Worm (Caenorhabditis elegans) whole organism, L3 larva: ENCODE data around the gene spc-2.

Experiments
- R02D3.7 ChIP-seq: fragments of 150-350 bp; optimal IDR thresholded peaks from 2 replicates; lab custom pipeline; 2014; ENCODE audit warnings: missing biosample characterization, missing genetic modification characterization
- ZK546.5 ChIP-seq: sonication (generic microtip); optimal IDR thresholded peaks from 2 replicates; lab custom pipeline; 2017; ENCODE audit warnings: missing biosample characterization, missing genetic modification characterization
- aly-2 ChIP-seq: fragments of 150-350 bp; optimal IDR thresholded peaks from 2 replicates; lab custom pipeline; 2014; ENCODE audit warnings: missing biosample characterization, missing genetic modification characterization
- ama-1 ChIP-seq: fragments of 150-350 bp; optimal IDR thresholded peaks from 2 replicates; lab custom pipeline; 2018
- ceh-16 ChIP-seq: sonication (generic microtip); optimal IDR thresholded peaks from 2 replicates; lab custom pipeline; 2017; ENCODE audit warnings: missing biosample characterization, missing genetic modification characterization
- ceh-28 ChIP-seq: fragments of 150-350 bp; optimal IDR thresholded peaks from 2 replicates; lab custom pipeline; 2014; ENCODE audit warnings: missing biosample characterization, missing genetic modification reagents, missing genetic modification characterization
- ceh-82 ChIP-seq: fragments of 150-350 bp; optimal IDR thresholded peaks from 2 replicates; lab custom pipeline; 2014; ENCODE audit warnings: missing biosample characterization, missing genetic modification characterization
- ceh-9 ChIP-seq: sonication (generic microtip); optimal IDR thresholded peaks from 2 replicates; lab custom pipeline; 2018; ENCODE audit warnings: missing biosample characterization, missing genetic modification characterization
- egl-5 ChIP-seq: fragments of 150-350 bp; optimal IDR thresholded peaks from 2 replicates; lab custom pipeline; 2017; ENCODE audit warnings: missing biosample characterization, missing genetic modification reagents, missing genetic modification characterization, inconsistent platforms
- elt-1 ChIP-seq: fragments of 150-350 bp; optimal IDR thresholded peaks from 2 replicates; lab custom pipeline; 2014; ENCODE audit warnings: missing biosample characterization, missing genetic modification characterization
- elt-2 ChIP-seq: sonication (generic microtip); optimal IDR thresholded peaks from 2 replicates; lab custom pipeline; 2016; ENCODE audit warnings: missing genetic modification reagents, mild to moderate bottlenecking, missing genetic modification characterization, missing compliant biosample characterization
- elt-3 ChIP-seq, 3 experiments: fragments of 150-350 bp in 1 of 3; sonication (generic microtip) in 2 of 3; optimal IDR thresholded peaks; 2 replicates in 2 of 3; 4 replicates in 1 of 3; lab custom pipeline; 2014 to 2017; ENCODE audit warnings: missing biosample characterization in 3 of 3, missing genetic modification characterization in 3 of 3
- eor-1 ChIP-seq, 2 experiments: fragments of 150-350 bp; optimal IDR thresholded peaks; 2 replicates each; lab custom pipeline; 2014 to 2018; ENCODE audit warnings: missing biosample characterization in 2 of 2, missing genetic modification characterization in 2 of 2
- fkh-10 ChIP-seq: sonication (generic microtip); optimal IDR thresholded peaks from 2 replicates; lab custom pipeline; 2017; ENCODE audit warnings: missing biosample characterization, missing genetic modification reagents, missing genetic modification characterization
- fos-1 ChIP-seq: fragments of 150-350 bp; optimal IDR thresholded peaks from 2 replicates; lab custom pipeline; 2014; ENCODE audit warnings: missing biosample characterization, missing genetic modification characterization
- hmg-11 ChIP-seq: sonication (generic microtip); optimal IDR thresholded peaks from 2 replicates; lab custom pipeline; 2016; ENCODE audit warnings: missing genetic modification characterization, missing compliant biosample characterization
- jun-1 ChIP-seq: fragments of 150-350 bp; optimal IDR thresholded peaks from 2 replicates; lab custom pipeline; 2014; ENCODE audit warnings: missing biosample characterization, missing genetic modification reagents, missing genetic modification characterization
- lin-15B ChIP-seq: fragments of 150-350 bp; optimal IDR thresholded peaks from 2 replicates; lab custom pipeline; 2014; ENCODE audit warnings: missing biosample characterization, missing genetic modification characterization
- lin-39 ChIP-seq: fragments of 150-350 bp; optimal IDR thresholded peaks from 2 replicates; lab custom pipeline; 2018; ENCODE audit warnings: missing biosample characterization, missing genetic modification reagents, missing genetic modification characterization
- lsy-12 ChIP-seq: sonication (generic microtip); optimal IDR thresholded peaks from 2 replicates; lab custom pipeline; 2016; ENCODE audit warnings: mild to moderate bottlenecking, missing genetic modification characterization, missing compliant biosample characterization
- mdl-1 ChIP-seq: fragments of 150-350 bp; optimal IDR thresholded peaks from 2 replicates; lab custom pipeline; 2014; ENCODE audit warnings: missing biosample characterization, missing genetic modification characterization
- mml-1 ChIP-seq: fragments of 150-350 bp; sonication (generic microtip); optimal IDR thresholded peaks from 3 replicates; lab custom pipeline; 2014; ENCODE audit warnings: missing biosample characterization, missing genetic modification characterization
- nfya-1 ChIP-seq: sonication (generic microtip); optimal IDR thresholded peaks from 2 replicates; lab custom pipeline; 2017; ENCODE audit warnings: missing genetic modification characterization, mild to moderate bottlenecking, missing compliant biosample characterization, antibody characterized with exemption, moderate library complexity; ENCODE audit not compliant: insufficient read depth
- nhr-11 ChIP-seq: fragments of 150-350 bp; optimal IDR thresholded peaks from 2 replicates; lab custom pipeline; 2014; ENCODE audit warnings: missing biosample characterization, missing genetic modification characterization
- nhr-12 ChIP-seq: fragments of 150-350 bp; optimal IDR thresholded peaks from 2 replicates; lab custom pipeline; 2014; ENCODE audit warnings: missing biosample characterization, missing genetic modification characterization
- nhr-23 ChIP-seq: fragments of 150-350 bp; optimal IDR thresholded peaks from 2 replicates; lab custom pipeline; 2014; ENCODE audit warnings: missing biosample characterization, missing genetic modification reagents, missing genetic modification characterization
- nhr-25 ChIP-seq: sonication (generic microtip); optimal IDR thresholded peaks from 2 replicates; lab custom pipeline; 2017; ENCODE audit warnings: missing biosample characterization, missing genetic modification characterization
- nhr-28 ChIP-seq: fragments of 150-350 bp; optimal IDR thresholded peaks from 2 replicates; lab custom pipeline; 2014; ENCODE audit warnings: missing biosample characterization, missing genetic modification characterization
- nhr-43 ChIP-seq: sonication (generic microtip); optimal IDR thresholded peaks from 2 replicates; lab custom pipeline; 2016; ENCODE audit warnings: mild to moderate bottlenecking, missing genetic modification characterization, missing compliant biosample characterization; ENCODE audit not compliant: poor library complexity, severe bottlenecking
- nhr-67 ChIP-seq: fragments of 150-350 bp; optimal IDR thresholded peaks from 2 replicates; lab custom pipeline; 2014; ENCODE audit warnings: missing biosample characterization, missing genetic modification characterization
- nhr-76 ChIP-seq: fragments of 150-350 bp; sonication (generic microtip); optimal IDR thresholded peaks from 5 replicates; lab custom pipeline; 2014; ENCODE audit warnings: missing biosample characterization, missing genetic modification characterization
- nhr-77 ChIP-seq: fragments of 150-350 bp; optimal IDR thresholded peaks from 2 replicates; lab custom pipeline; 2014; ENCODE audit warnings: missing biosample characterization, missing genetic modification characterization
- pha-4 ChIP-seq: fragments of 150-350 bp; optimal IDR thresholded peaks from 2 replicates; lab custom pipeline; 2014; ENCODE audit warnings: missing biosample characterization, missing genetic modification reagents, missing genetic modification characterization
- sea-2 ChIP-seq: fragments of 150-350 bp; sonication (generic microtip); optimal IDR thresholded peaks from 4 replicates; lab custom pipeline; 2014; ENCODE audit warnings: missing biosample characterization, missing genetic modification reagents, missing genetic modification characterization
- skn-1 ChIP-seq: fragments of 150-350 bp; optimal IDR thresholded peaks from 2 replicates; lab custom pipeline; 2014; ENCODE audit warnings: missing biosample characterization, missing genetic modification characterization
- snpc-4 ChIP-seq: fragments of 150-350 bp; optimal IDR thresholded peaks from 2 replicates; lab custom pipeline; 2014; ENCODE audit warnings: missing biosample characterization, missing genetic modification characterization
- tbx-2 ChIP-seq: sonication (generic microtip); optimal IDR thresholded peaks from 2 replicates; lab custom pipeline; 2016; ENCODE audit warnings: mild to moderate bottlenecking, missing genetic modification characterization, missing compliant biosample characterization
- unc-39 ChIP-seq: sonication (generic microtip); optimal IDR thresholded peaks from 4 replicates; lab custom pipeline; 2017; ENCODE audit warnings: missing biosample characterization, missing genetic modification characterization
- unc-62 ChIP-seq: fragments of 150-350 bp; sonication (generic microtip); optimal IDR thresholded peaks from 4 replicates; lab custom pipeline; 2014; ENCODE audit warnings: missing biosample characterization, missing genetic modification reagents, missing genetic modification characterization
- zag-1 ChIP-seq: fragments of 150-350 bp; optimal IDR thresholded peaks from 2 replicates; lab custom pipeline; 2014; ENCODE audit warnings: missing biosample characterization, missing genetic modification characterization
- ztf-11 ChIP-seq: fragments of 150-350 bp; optimal IDR thresholded peaks from 2 replicates; lab custom pipeline; 2014; ENCODE audit warnings: missing biosample characterization, missing genetic modification characterization

spc-2 gene

ce11 chrIII:8211562-8211961 lies 29.9 kb downstream of the spc-2 start:
- TF ChIP-seq ceh-16 (tag; lab: Kevin White, UChicago): no peak
- peak; percentile 21 for TF ChIP-seq nfya-1 (tag; lab: Kevin White, UChicago)

ce11 chrIII:8216224-8216623 lies 34.5 kb downstream of the spc-2 start, which contains the start of gene unc-86:
TSS of gene unc-86 (minus strand) at chrIII:8216336.
- TF ChIP-seq nfya-1 (tag; lab: Kevin White, UChicago): peak; percentile 67
- TF ChIP-seq elt-3 (tag; optimal IDR thresholded peaks at IDR 0.05; lab: Kevin White, UChicago): no peak

ce11 chrIII:8217919-8218318 lies 36.2 kb downstream of the spc-2 start, which contains the start of gene C30A5.16:
TSS of gene C30A5.16 (plus strand) at chrIII:8218219.
- TF ChIP-seq hmg-11 (no peak), elt-2 (tag; lab: Kevin White, UChicago) (no peak), ceh-82 (tag; lab: Kevin White, UChicago) (no peak), R02D3.7 (tag; lab: Kevin White, UChicago) (no peak), ztf-11 (tag; lab: Kevin White, UChicago) (no peak), nfya-1 (tag; lab: Kevin White, UChicago) (no peak), ama-1 (lab: Kevin White, UChicago) (no peak), nhr-67 (tag; lab: Kevin White, UChicago) (no peak), unc-39 (tag; lab: Kevin White, UChicago) (no peak), snpc-4 (tag; lab: Kevin White, UChicago) (no peak), nhr-77 (tag; lab: Kevin White, UChicago) (no peak), ceh-16 (tag; lab: Kevin White, UChicago) (no peak), nhr-11 (tag; lab: Kevin White, UChicago) (no peak)

ce11 chrIII:8220081-8220480 lies 38.4 kb downstream of the spc-2 start:
- no peak for TF ChIP-seq ztf-11 (tag; lab: Kevin White, UChicago)
- no peak for TF ChIP-seq elt-2 (tag; lab: Kevin White, UChicago)
- no peak for TF ChIP-seq fkh-10 (GFP tag; lab: Kevin White, UChicago)
- TF ChIP-seq lin-15B (tag; lab: Kevin White, UChicago): no peak
- TF ChIP-seq nhr-67 (tag; lab: Kevin White, UChicago): no peak
- TF ChIP-seq skn-1 (tag; lab: Kevin White, UChicago): no peak
- no peak for TF ChIP-seq ama-1 (lab: Kevin White, UChicago)
- TF ChIP-seq mml-1 (tag; lab: Kevin White, UChicago): no peak
- TF ChIP-seq pha-4: no peak
- TF ChIP-seq fos-1 (tag; lab: Kevin White, UChicago): no peak
- TF ChIP-seq jun-1 (tag; lab: Kevin White, UChicago): no peak
- TF ChIP-seq nhr-28 (tag; lab: Kevin White, UChicago): no peak

ce11 chrIII:8224769-8225168 lies 43.1 kb downstream of the spc-2 start, which contains the start of gene mob-4:
TSS of gene mob-4 (plus strand) at chrIII:8225097.
- TF ChIP-seq eor-1 (tag; optimal IDR thresholded peaks at IDR 0.05; lab: Kevin White, UChicago) (no peak), nhr-12 (tag; lab: Kevin White, UChicago) (no peak), mml-1 (tag; lab: Kevin White, UChicago) (no peak), fos-1 (tag; lab: Kevin White, UChicago) (no peak), R02D3.7 (tag; lab: Kevin White, UChicago) (no peak), lin-15B (tag; lab: Kevin White, UChicago) (peak; percentile 57), nhr-23 (tag; lab: Kevin White, UChicago) (no peak), ceh-16 (tag; lab: Kevin White, UChicago) (no peak), pha-4 (peak; percentile 22), elt-1 (tag; lab: Kevin White, UChicago) (no peak), nhr-25 (tag; lab: Kevin White, UChicago) (no peak), ztf-11 (tag; lab: Kevin White, UChicago) (no peak), hmg-11 (peak; percentile 41), ama-1 (lab: Kevin White, UChicago) (no peak), nhr-77 (tag; lab: Kevin White, UChicago) (no peak), ZK546.5 (tag; lab: Kevin White, UChicago) (no peak), lsy-12 (tag; lab: Kevin White, UChicago) (no peak), unc-39 (tag; lab: Kevin White, UChicago) (no peak), nhr-67 (tag; lab: Kevin White, UChicago) (no peak), lin-39 (tag; lab: Kevin White, UChicago) (no peak), sea-2 (GFP tag; lab: Kevin White, UChicago) (no peak), nhr-11 (tag; lab: Kevin White, UChicago) (no peak), egl-5 (peak; percentile 1), nfya-1 (tag; lab: Kevin White, UChicago) (peak; percentile 11), unc-62 (GFP tag; lab: Kevin White, UChicago) (no peak), aly-2 (tag; lab: Kevin White, UChicago) (no peak), mdl-1 (tag; lab: Kevin White, UChicago) (no peak), elt-3 (tag; optimal IDR thresholded peaks at IDR 0.05; lab: Kevin White, UChicago) (no peak), nhr-76 (tag; lab: Kevin White, UChicago) (no peak), skn-1 (tag; lab: Kevin White, UChicago) (no peak), ceh-28 (tag; lab: Kevin White, UChicago) (no peak), zag-1 (tag; lab: Kevin White, UChicago) (no peak), snpc-4 (tag; lab: Kevin White, UChicago) (no peak), tbx-2 (tag; lab: Kevin White, UChicago) (no peak), nhr-43 (tag; lab: Kevin White, UChicago) (no peak), ceh-82 (tag; lab: Kevin White, UChicago) (no peak), ceh-9 (tag; lab: Kevin White, UChicago) (no peak)
